Worm (Caenorhabditis elegans): ENCODE results near the gene F56C3.10.
"Not testable (repeated sequence)": the region's sequence is repeated elsewhere in the genome, so short reads cannot be mapped to it uniquely, and the experiment has no call there.

DNA sequence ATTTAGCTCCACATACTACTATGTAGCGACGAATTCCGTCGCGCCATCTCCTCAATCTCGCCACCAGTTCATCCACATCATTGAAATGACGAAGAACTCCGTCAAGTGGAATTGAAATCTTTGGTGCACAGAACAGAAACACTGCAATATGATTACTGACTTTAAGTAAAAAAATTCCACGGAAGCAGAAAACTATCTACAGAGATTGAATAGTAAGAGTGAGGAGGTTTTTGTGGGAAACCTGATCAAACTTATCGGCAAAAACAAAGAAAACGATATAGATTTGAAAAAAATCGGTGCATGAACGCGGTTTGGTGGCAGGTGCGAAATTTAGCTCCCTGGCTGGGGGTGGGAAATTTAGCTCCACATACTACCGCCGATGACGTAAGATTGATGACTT lies 22.0 kb upstream of the F56C3.10 start, which contains the start of gene ZK402.2:
- not testable (repeated sequence) for TF ChIP-seq ces-1 (GFP tag; optimal IDR thresholded peaks at IDR 0.05); ztf-11 (tag; optimal IDR thresholded peaks at IDR 0.05); dpl-1 (GFP tag; optimal IDR thresholded peaks at IDR 0.05); snpc-4 (tag; optimal IDR thresholded peaks at IDR 0.05); sox-4 (tag; optimal IDR thresholded peaks at IDR 0.05); lin-15B (tag; optimal IDR thresholded peaks at IDR 0.05); nhr-237 (tag; optimal IDR thresholded peaks at IDR 0.05); skn-1 (tag; optimal IDR thresholded peaks at IDR 0.05); mep-1 (tag; optimal IDR thresholded peaks at IDR 0.05); ceh-82 (tag; optimal IDR thresholded peaks at IDR 0.05); nhr-76 (tag; optimal IDR thresholded peaks at IDR 0.05); aly-2 (tag; optimal IDR thresholded peaks at IDR 0.05); zag-1 (tag; optimal IDR thresholded peaks at IDR 0.05); nhr-19 (GFP tag; conservative IDR thresholded peaks at IDR 0.05)

All from whole organism, L1 larva.